Fruit fly (Drosophila melanogaster) whole organism, embryonic: ENCODE results near the gene CG7916.
A peak's percentile ranks its signal among the peaks of the same experiment; 100 is the strongest.

Source experiments
- Antp ChIP-seq: fragments of 200-800 bp; sonication (Bioruptor generic); optimal IDR thresholded peaks from 3 replicates; lab custom pipeline; 2016; ENCODE audit warnings: missing biosample characterization, missing genetic modification characterization
- BEAF-32 ChIP-seq: fragments of 200-800 bp; sonication (Bioruptor generic); optimal IDR thresholded peaks from 3 replicates; lab custom pipeline; 2017; ENCODE audit warnings: missing biosample characterization, missing genetic modification characterization, mild to moderate bottlenecking, moderate library complexity, missing genetic modification reagents
- Bdp1 ChIP-seq: fragments of 200-800 bp; sonication (Bioruptor generic); optimal IDR thresholded peaks from 3 replicates; lab custom pipeline; 2016; ENCODE audit warnings: missing biosample characterization, missing genetic modification characterization
- C15 ChIP-seq: fragments of 200-800 bp; sonication (Bioruptor generic); IDR thresholded peaks from 3 replicates; pipeline ENCODE4 v1.3.6; 2022; ENCODE audit warnings: missing biosample characterization, missing genetic modification characterization
- CG10267 ChIP-seq: fragments of 200-800 bp; sonication (Bioruptor generic); optimal IDR thresholded peaks from 2 replicates; lab custom pipeline; 2018; ENCODE audit warnings: missing biosample characterization, mild to moderate bottlenecking, missing genetic modification characterization, moderate library complexity
- CG10366 ChIP-seq: fragments of 200-800 bp; sonication (Bioruptor generic); IDR thresholded peaks from 2 replicates; pipeline ENCODE4 v1.3.6; 2022; ENCODE audit warnings: missing biosample characterization, missing genetic modification characterization
- CG12659 ChIP-seq: fragments of 200-800 bp; sonication (Bioruptor generic); optimal IDR thresholded peaks from 3 replicates; lab custom pipeline; 2017; ENCODE audit warnings: mild to moderate bottlenecking, missing biosample characterization, missing genetic modification reagents, missing genetic modification characterization
- CG13287 ChIP-seq: fragments of 200-800 bp; sonication (Bioruptor generic); IDR thresholded peaks from 2 replicates; pipeline ENCODE4 v1.3.6; 2022; ENCODE audit warnings: missing biosample characterization, missing genetic modification characterization; ENCODE audit not compliant: partially characterized antibody
- CG13624 ChIP-seq: fragments of 200-800 bp; sonication (Bioruptor generic); optimal IDR thresholded peaks from 2 replicates; lab custom pipeline; 2016; ENCODE audit warnings: missing biosample characterization, missing genetic modification characterization
- CG13894 ChIP-seq: fragments of 200-800 bp; sonication (Bioruptor generic); optimal IDR thresholded peaks from 3 replicates; lab custom pipeline; 2018; ENCODE audit warnings: missing biosample characterization, mild to moderate bottlenecking, missing genetic modification characterization, moderate library complexity
- CG14050 ChIP-seq: fragments of 200-800 bp; sonication (Bioruptor generic); IDR thresholded peaks from 3 replicates; pipeline ENCODE4 v1.3.6; 2022; ENCODE audit warnings: missing biosample characterization, missing genetic modification characterization
- CG15514 ChIP-seq: fragments of 200-800 bp; sonication (Bioruptor generic); optimal IDR thresholded peaks from 3 replicates; lab custom pipeline; 2017; ENCODE audit warnings: missing biosample characterization, missing genetic modification characterization, mild to moderate bottlenecking, moderate library complexity, missing genetic modification reagents
- CG15696 ChIP-seq: fragments of 200-800 bp; sonication (Bioruptor generic); optimal IDR thresholded peaks from 2 replicates; lab custom pipeline; 2019; ENCODE audit warnings: missing biosample characterization, mild to moderate bottlenecking, missing genetic modification characterization, moderate library complexity
- CG17186 ChIP-seq: fragments of 200-800 bp; sonication (Bioruptor generic); optimal IDR thresholded peaks from 3 replicates; lab custom pipeline; 2017; ENCODE audit warnings: missing biosample characterization, missing genetic modification reagents, missing genetic modification characterization
- CG17829 ChIP-seq: fragments of 200-800 bp; optimal IDR thresholded peaks from 2 replicates; lab custom pipeline; 2019; ENCODE audit warnings: missing biosample characterization, mild to moderate bottlenecking, missing genetic modification characterization, moderate library complexity
- CG2889 ChIP-seq: fragments of 200-800 bp; sonication (Bioruptor generic); IDR thresholded peaks from 3 replicates; pipeline ENCODE4 v1.3.6; 2022; ENCODE audit warnings: missing biosample characterization, missing genetic modification characterization
- CG31224 ChIP-seq: fragments of 200-800 bp; sonication (Bioruptor generic); IDR thresholded peaks from 2 replicates; pipeline ENCODE4 v1.3.6; 2022; ENCODE audit warnings: missing biosample characterization, missing genetic modification characterization
- CG42726 ChIP-seq: fragments of 200-800 bp; sonication (Bioruptor generic); IDR thresholded peaks from 2 replicates; pipeline ENCODE4 v1.3.6; 2022; ENCODE audit warnings: missing biosample characterization, missing genetic modification characterization; ENCODE audit not compliant: partially characterized antibody
- CG4282 ChIP-seq: fragments of 200-800 bp; sonication (Bioruptor generic); optimal IDR thresholded peaks from 2 replicates; lab custom pipeline; 2016; ENCODE audit warnings: missing biosample characterization, missing genetic modification characterization
- CG4360 ChIP-seq: fragments of 200-800 bp; sonication (Bioruptor generic); IDR thresholded peaks from 2 replicates; pipeline ENCODE4 v1.3.6; 2022; ENCODE audit warnings: missing biosample characterization, missing genetic modification characterization
- CG7372 ChIP-seq: fragments of 200-800 bp; sonication (Bioruptor generic); IDR thresholded peaks from 2 replicates; pipeline ENCODE4 v1.3.6; 2022; ENCODE audit warnings: missing biosample characterization, missing genetic modification characterization
- CG7987 ChIP-seq: fragments of 200-800 bp; sonication (Bioruptor generic); optimal IDR thresholded peaks from 2 replicates; lab custom pipeline; 2018; ENCODE audit warnings: missing biosample characterization, mild to moderate bottlenecking, missing genetic modification characterization, moderate library complexity
- CG8290 ChIP-seq, 3 experiments: fragments of 200-800 bp; sonication (Bioruptor generic); optimal IDR thresholded peaks; 2 replicates each; lab custom pipeline; 2016 to 2019; ENCODE audit warnings: missing biosample characterization in 3 of 3, missing genetic modification characterization in 3 of 3, mild to moderate bottlenecking in 2 of 3, moderate library complexity in 1 of 3
- CG9797 ChIP-seq: fragments of 200-800 bp; sonication (Bioruptor generic); optimal IDR thresholded peaks from 3 replicates; lab custom pipeline; 2018; ENCODE audit warnings: missing biosample characterization, mild to moderate bottlenecking, missing genetic modification characterization
- D19A ChIP-seq: fragments of 200-800 bp; optimal IDR thresholded peaks from 3 replicates; lab custom pipeline; 2019; ENCODE audit warnings: missing biosample characterization, mild to moderate bottlenecking, missing genetic modification characterization, moderate library complexity
- Fer1 ChIP-seq: fragments of 200-800 bp; sonication (Bioruptor generic); optimal IDR thresholded peaks from 2 replicates; lab custom pipeline; 2017; ENCODE audit warnings: missing biosample characterization, mild to moderate bottlenecking, missing genetic modification characterization
- H2.0 ChIP-seq: fragments of 200-800 bp; sonication (Bioruptor generic); IDR thresholded peaks from 2 replicates; pipeline ENCODE4 v1.3.6; 2022; ENCODE audit warnings: missing biosample characterization, missing genetic modification characterization
- HLH3B ChIP-seq: fragments of 200-800 bp; sonication (Bioruptor generic); IDR thresholded peaks from 2 replicates; pipeline ENCODE4 v1.3.6; 2022; ENCODE audit warnings: missing biosample characterization, missing genetic modification characterization
- Med ChIP-seq: fragments of 200-800 bp; sonication (Bioruptor generic); peaks from one replicate; lab custom pipeline; 2016; ENCODE audit warnings: missing biosample characterization, missing genetic modification characterization, mild to moderate bottlenecking, inconsistent platforms, moderate library complexity
- Opbp ChIP-seq: fragments of 200-800 bp; sonication (Bioruptor generic); IDR thresholded peaks from 3 replicates; pipeline ENCODE4 v1.3.6; 2022; ENCODE audit warnings: missing biosample characterization, missing genetic modification characterization; ENCODE audit not compliant: partially characterized antibody
- TFAM ChIP-seq: fragments of 200-800 bp; sonication (Bioruptor generic); optimal IDR thresholded peaks from 2 replicates; lab custom pipeline; 2017; ENCODE audit warnings: missing biosample characterization, missing genetic modification characterization, inconsistent platforms
- Taf1 ChIP-seq: fragments of 200-800 bp; sonication (Bioruptor generic); IDR thresholded peaks from 2 replicates; pipeline ENCODE4 v1.3.6; 2022; ENCODE audit warnings: missing biosample characterization, missing genetic modification characterization
- amos ChIP-seq: fragments of 200-800 bp; sonication (Bioruptor generic); IDR thresholded peaks from 2 replicates; pipeline ENCODE4 v1.3.6; 2022; ENCODE audit warnings: missing biosample characterization, missing genetic modification characterization; ENCODE audit not compliant: partially characterized antibody
- bcd ChIP-seq: fragments of 200-800 bp; sonication (Bioruptor generic); optimal IDR thresholded peaks from 2 replicates; lab custom pipeline; 2017; ENCODE audit warnings: missing biosample characterization, mild to moderate bottlenecking, missing genetic modification characterization
- chinmo ChIP-seq: fragments of 200-800 bp; sonication (Bioruptor generic); IDR thresholded peaks from 4 replicates; pipeline ENCODE4 v1.3.6; 2022; ENCODE audit warnings: missing biosample characterization, missing genetic modification characterization; ENCODE audit not compliant: partially characterized antibody
- chm ChIP-seq: fragments of 200-800 bp; sonication (Bioruptor generic); IDR thresholded peaks from 2 replicates; pipeline ENCODE4 v1.3.6; 2022; ENCODE audit warnings: missing biosample characterization, missing genetic modification characterization
- dan ChIP-seq: fragments of 200-800 bp; sonication (Bioruptor generic); IDR thresholded peaks from 2 replicates; pipeline ENCODE4 v1.3.6; 2022; ENCODE audit warnings: missing biosample characterization, missing genetic modification characterization
- hbn ChIP-seq: fragments of 200-800 bp; sonication (Bioruptor generic); IDR thresholded peaks from 2 replicates; pipeline ENCODE4 v1.3.6; 2022; ENCODE audit warnings: missing biosample characterization, missing genetic modification characterization; ENCODE audit not compliant: partially characterized antibody
- insv ChIP-seq, 2 experiments: fragments of 200-800 bp; sonication (Bioruptor generic); optimal IDR thresholded peaks; 3 replicates each; lab custom pipeline; 2016 to 2018; ENCODE audit warnings: missing biosample characterization in 2 of 2, missing genetic modification characterization in 2 of 2
- klu ChIP-seq: fragments of 200-800 bp; sonication (Bioruptor generic); IDR thresholded peaks from 2 replicates; pipeline ENCODE4 v1.3.6; 2022; ENCODE audit warnings: missing biosample characterization, missing genetic modification characterization
- mirr ChIP-seq: fragments of 200-800 bp; sonication (Bioruptor generic); optimal IDR thresholded peaks from 3 replicates; lab custom pipeline; 2018; ENCODE audit warnings: missing biosample characterization, mild to moderate bottlenecking, missing genetic modification characterization
- odd ChIP-seq: fragments of 200-800 bp; sonication (Bioruptor generic); optimal IDR thresholded peaks from 2 replicates; lab custom pipeline; 2017; ENCODE audit warnings: missing biosample characterization, mild to moderate bottlenecking, missing genetic modification characterization
- phol ChIP-seq: fragments of 200-800 bp; sonication (Bioruptor generic); optimal IDR thresholded peaks from 3 replicates; lab custom pipeline; 2018; ENCODE audit warnings: missing biosample characterization, mild to moderate bottlenecking, missing genetic modification characterization, moderate library complexity
- pum ChIP-seq: fragments of 200-800 bp; sonication (Bioruptor generic); optimal IDR thresholded peaks from 2 replicates; lab custom pipeline; 2016; ENCODE audit warnings: missing biosample characterization, missing genetic modification characterization
- pzg ChIP-seq: fragments of 200-800 bp; sonication (Bioruptor generic); optimal IDR thresholded peaks from 3 replicates; lab custom pipeline; 2018; ENCODE audit warnings: missing biosample characterization, mild to moderate bottlenecking, missing genetic modification characterization, moderate library complexity
- stwl ChIP-seq: fragments of 200-800 bp; sonication (Bioruptor generic); optimal IDR thresholded peaks from 3 replicates; lab custom pipeline; 2018; ENCODE audit warnings: missing biosample characterization, mild to moderate bottlenecking, missing genetic modification characterization, moderate library complexity
- tgo ChIP-seq: fragments of 200-800 bp; sonication (Bioruptor generic); IDR thresholded peaks from 3 replicates; pipeline ENCODE4 v1.3.6; 2022; ENCODE audit warnings: missing biosample characterization, missing genetic modification characterization
- toy ChIP-seq: fragments of 200-800 bp; sonication (Bioruptor generic); IDR thresholded peaks from 2 replicates; pipeline ENCODE4 v1.3.6; 2022; ENCODE audit warnings: missing biosample characterization, missing genetic modification characterization
- tx ChIP-seq: fragments of 200-800 bp; sonication (Bioruptor generic); optimal IDR thresholded peaks from 2 replicates; lab custom pipeline; 2016; ENCODE audit warnings: missing biosample characterization, missing genetic modification characterization
- zfh1 ChIP-seq: fragments of 200-800 bp; sonication (Bioruptor generic); IDR thresholded peaks from 3 replicates; pipeline ENCODE4 v1.3.6; 2022; ENCODE audit warnings: missing biosample characterization, missing genetic modification characterization

The CG7916 gene

dm6 chr2L:13811323-13811722 is 35.2 kb upstream of the CG7916 start, which contains the start of the genes Adat1 and CG16865 (continued):
- no peak for TF ChIP-seq CG8290 (GFP tag; optimal IDR thresholded peaks at IDR 0.05; lab: Kevin White, UChicago)
- no peak for TF ChIP-seq CG8290 (tag; optimal IDR thresholded peaks at IDR 0.05; lab: Kevin White, UChicago)
- peak; percentile 58 for TF ChIP-seq CG15514 (GFP tag; lab: Kevin White, UChicago)
- no peak for TF ChIP-seq CG42726
- no peak for TF ChIP-seq C15 (GFP tag; lab: Robert Waterston, UW)
- peak; percentile 72 for TF ChIP-seq CG13287 (GFP tag; lab: Robert Waterston, UW)
- peak; percentile 12 for TF ChIP-seq CG13624 (GFP tag; lab: Kevin White, UChicago)
- TF ChIP-seq stwl (tag; lab: Kevin White, UChicago), result peak; percentile 87
- no peak for TF ChIP-seq Taf1
- TF ChIP-seq amos (GFP tag; lab: Robert Waterston, UW), result peak; percentile 51; the same call in 1 of the 2 replicates
- TF ChIP-seq CG7987 (GFP tag; lab: Kevin White, UChicago), result peak; percentile 6
- no peak for TF ChIP-seq bcd (GFP tag; lab: Kevin White, UChicago)
- no peak for TF ChIP-seq TFAM
- TF ChIP-seq CG4282 (GFP tag; lab: Kevin White, UChicago), result no peak
- TF ChIP-seq pum (GFP tag; lab: Kevin White, UChicago), result no peak
- TF ChIP-seq HLH3B (GFP tag; lab: Robert Waterston, UW), result no peak
- TF ChIP-seq Med (GFP tag; lab: Kevin White, UChicago), result peak; percentile 67
- no peak for TF ChIP-seq toy (GFP tag; lab: Robert Waterston, UW)
- no peak for TF ChIP-seq mirr (GFP tag; lab: Kevin White, UChicago)
- TF ChIP-seq CG31224 (GFP tag; lab: Robert Waterston, UW), result no peak
- TF ChIP-seq CG17829 (tag; lab: Kevin White, UChicago), result peak; percentile 5
- no peak for TF ChIP-seq Bdp1 (GFP tag; lab: Kevin White, UChicago)
- no peak for TF ChIP-seq CG2889 (GFP tag; lab: Robert Waterston, UW)
- TF ChIP-seq zfh1 (GFP tag; lab: Robert Waterston, UW), result no peak
- TF ChIP-seq pzg (GFP tag; lab: Kevin White, UChicago), result peak; percentile 67
- TF ChIP-seq CG15696, result peak; percentile 21
- TF ChIP-seq CG10366 (GFP tag; lab: Robert Waterston, UW), result no peak
- no peak for TF ChIP-seq klu (GFP tag; lab: Robert Waterston, UW)
- peak; percentile 34 for TF ChIP-seq phol
- no peak for TF ChIP-seq CG7372
- no peak for TF ChIP-seq H2.0 (GFP tag; lab: Robert Waterston, UW)
- TF ChIP-seq tgo (GFP tag; lab: Robert Waterston, UW), result no peak
- no peak for TF ChIP-seq odd (GFP tag; lab: Kevin White, UChicago)
- peak; percentile 76 for TF ChIP-seq CG9797 (GFP tag; lab: Kevin White, UChicago)
- TF ChIP-seq dan (GFP tag; lab: Robert Waterston, UW), result no peak
- TF ChIP-seq CG12659 (GFP tag; lab: Kevin White, UChicago), result peak; percentile 47
- no peak for TF ChIP-seq D19A (tag; lab: Kevin White, UChicago)
- TF ChIP-seq Fer1, result peak; percentile 21
- no peak for TF ChIP-seq chm
- peak; percentile 23 for TF ChIP-seq CG10267 (tag; lab: Kevin White, UChicago)
- no peak for TF ChIP-seq CG14050
- TF ChIP-seq Antp (GFP tag; lab: Kevin White, UChicago), result no peak
- TF ChIP-seq CG4360 (GFP tag; lab: Robert Waterston, UW), result no peak
- no peak for TF ChIP-seq CG13894 (tag; lab: Kevin White, UChicago)
- peak; percentile 53 for TF ChIP-seq BEAF-32 (GFP tag; lab: Kevin White, UChicago)
- no peak for TF ChIP-seq insv (GFP tag; optimal IDR thresholded peaks at IDR 0.05; lab: Kevin White, UChicago)
- TF ChIP-seq chinmo, result 0 out of 4 replicates have a peak, but pooled peaks have one; percentile 66
- 0 out of 3 replicates have a peak, but pooled peaks have one; percentile 31 for TF ChIP-seq Opbp
- TF ChIP-seq CG17186 (GFP tag; lab: Kevin White, UChicago), result peak; percentile 26
- peak; percentile 61 for TF ChIP-seq hbn (GFP tag; lab: Robert Waterston, UW)
- no peak for TF ChIP-seq tx
